Worm (Caenorhabditis elegans) whole organism, L4 larva: Measurements from ENCODE around the gene prdh-1.

ENCODE experiments used
- F49E8.2 ChIP-seq: sonication (generic microtip); optimal IDR thresholded peaks from 2 replicates; lab custom pipeline; 2016; ENCODE audit warnings: missing compliant biosample characterization, mild to moderate bottlenecking, missing genetic modification characterization, borderline replicate concordance
- ama-1 ChIP-seq: fragments of 150-350 bp; optimal IDR thresholded peaks from 2 replicates; lab custom pipeline; 2014; ENCODE audit warnings: inconsistent platforms, mixed read lengths
- dmd-9 ChIP-seq: fragments of 200-800 bp; sonication (Bioruptor generic); IDR thresholded peaks from 2 replicates; pipeline ENCODE4 v1.3.6; 2022; ENCODE audit warnings: missing genetic modification reagents, missing genetic modification characterization, missing compliant biosample characterization
- dpl-1 ChIP-seq: fragments of 150-350 bp; optimal IDR thresholded peaks from 2 replicates; lab custom pipeline; 2014; ENCODE audit warnings: missing biosample characterization, missing genetic modification reagents, missing genetic modification characterization
- egl-27 ChIP-seq: sonication (generic microtip); optimal IDR thresholded peaks from 3 replicates; lab custom pipeline; 2017; ENCODE audit warnings: missing biosample characterization, missing genetic modification reagents, missing genetic modification characterization
- hlh-30 ChIP-seq: sonication (generic microtip); optimal IDR thresholded peaks from 2 replicates; lab custom pipeline; 2017; ENCODE audit warnings: antibody characterized with exemption, mild to moderate bottlenecking, missing genetic modification characterization, missing compliant biosample characterization; ENCODE audit not compliant: insufficient read depth
- jun-1 ChIP-seq: fragments of 150-350 bp; optimal IDR thresholded peaks from 2 replicates; lab custom pipeline; 2014; ENCODE audit warnings: missing biosample characterization, missing genetic modification reagents, missing genetic modification characterization
- lin-15B ChIP-seq: fragments of 150-350 bp; sonication (generic microtip); optimal IDR thresholded peaks from 3 replicates; lab custom pipeline; 2014; ENCODE audit warnings: missing biosample characterization, missing genetic modification characterization
- lin-39 ChIP-seq: fragments of 150-350 bp; optimal IDR thresholded peaks from 2 replicates; lab custom pipeline; 2014; ENCODE audit warnings: missing biosample characterization, missing genetic modification reagents, missing genetic modification characterization
- nhr-6 ChIP-seq: fragments of 150-350 bp; optimal IDR thresholded peaks from 2 replicates; lab custom pipeline; 2014; ENCODE audit warnings: missing biosample characterization, missing genetic modification characterization
- skn-1 ChIP-seq: fragments of 150-350 bp; optimal IDR thresholded peaks from 2 replicates; lab custom pipeline; 2014; ENCODE audit warnings: missing biosample characterization, missing genetic modification characterization
- vab-7 ChIP-seq: fragments of 200-800 bp; sonication (Bioruptor generic); IDR thresholded peaks from 2 replicates; pipeline ENCODE4 v1.3.6; 2022; ENCODE audit warnings: missing genetic modification reagents, missing genetic modification characterization, missing compliant biosample characterization
- ztf-7 ChIP-seq: fragments of 150-350 bp; optimal IDR thresholded peaks from 2 replicates; lab custom pipeline; 2014; ENCODE audit warnings: missing biosample characterization, missing genetic modification characterization

- TF ChIP-seq egl-27 (tag; lab: Kevin White, UChicago) (no peak), ama-1 (no peak), F49E8.2 (tag; lab: Kevin White, UChicago) (no peak), hlh-30 (tag; lab: Kevin White, UChicago) (peak; percentile 91), lin-39 (no peak), skn-1 (no peak), lin-15B (tag; lab: Kevin White, UChicago) (no peak), nhr-6 (tag; lab: Kevin White, UChicago) (no peak), dpl-1 (GFP tag; lab: Kevin White, UChicago) (no peak), jun-1 (tag; lab: Kevin White, UChicago) (no peak), vab-7 (GFP tag; lab: Robert Waterston, UW) (no peak), ztf-7 (tag; lab: Kevin White, UChicago) (no peak), dmd-9 (GFP tag; lab: Robert Waterston, UW) (no peak)
These were observed 4.4 kb upstream of the prdh-1 start for ce11 chrIV:13880803-13881202.
